Fruit fly (Drosophila melanogaster) whole organism, embryonic: ENCODE results near the gene temp.
A peak's percentile ranks its signal among the peaks of the same experiment; 100 is the strongest.

Experiments used
- Antp ChIP-seq: fragments of 200-800 bp; sonication (Bioruptor generic); optimal IDR thresholded peaks from 3 replicates; lab custom pipeline; 2016; ENCODE audit warnings: missing biosample characterization, missing genetic modification characterization
- Bdp1 ChIP-seq: fragments of 200-800 bp; sonication (Bioruptor generic); optimal IDR thresholded peaks from 3 replicates; lab custom pipeline; 2016; ENCODE audit warnings: missing biosample characterization, missing genetic modification characterization
- Blimp-1 ChIP-seq: fragments of 200-800 bp; sonication (Bioruptor generic); optimal IDR thresholded peaks from 3 replicates; lab custom pipeline; 2018; ENCODE audit warnings: missing biosample characterization, missing genetic modification characterization, mild to moderate bottlenecking, moderate library complexity, missing genetic modification reagents
- CG10543 ChIP-seq: fragments of 200-800 bp; sonication (Bioruptor generic); optimal IDR thresholded peaks from 3 replicates; lab custom pipeline; 2017; ENCODE audit warnings: missing biosample characterization, mild to moderate bottlenecking, missing genetic modification characterization, moderate library complexity
- CG12769 ChIP-seq: fragments of 200-800 bp; sonication (Bioruptor generic); optimal IDR thresholded peaks from 2 replicates; lab custom pipeline; 2019; ENCODE audit warnings: missing biosample characterization, mild to moderate bottlenecking, missing genetic modification characterization, moderate library complexity
- CG14441 ChIP-seq: fragments of 200-800 bp; sonication (Bioruptor generic); IDR thresholded peaks from 2 replicates; pipeline ENCODE4 v1.3.6; 2022; ENCODE audit warnings: missing biosample characterization, missing genetic modification characterization
- CG14860 ChIP-seq: fragments of 200-800 bp; sonication (Bioruptor generic); IDR thresholded peaks from 3 replicates; pipeline ENCODE4 v1.3.6; 2022; ENCODE audit warnings: missing biosample characterization, missing genetic modification characterization; ENCODE audit not compliant: partially characterized antibody
- CG16815 ChIP-seq: fragments of 200-800 bp; sonication (Bioruptor generic); optimal IDR thresholded peaks from 3 replicates; lab custom pipeline; 2017; ENCODE audit warnings: missing biosample characterization, mild to moderate bottlenecking, missing genetic modification characterization
- CG17612 ChIP-seq: fragments of 200-800 bp; sonication (Bioruptor generic); IDR thresholded peaks from 2 replicates; pipeline ENCODE4 v1.3.6; 2022; ENCODE audit warnings: missing biosample characterization, missing genetic modification characterization
- CG2875 ChIP-seq: fragments of 200-800 bp; sonication (Bioruptor generic); optimal IDR thresholded peaks from 2 replicates; lab custom pipeline; 2017; ENCODE audit warnings: missing biosample characterization, mild to moderate bottlenecking, missing genetic modification characterization, missing genetic modification reagents
- CG4730 ChIP-seq: fragments of 200-800 bp; sonication (Bioruptor generic); IDR thresholded peaks from 2 replicates; pipeline ENCODE4 v1.3.6; 2022; ENCODE audit warnings: missing biosample characterization, missing genetic modification characterization
- CG8290 ChIP-seq, 3 experiments: fragments of 200-800 bp; sonication (Bioruptor generic); optimal IDR thresholded peaks; 2 replicates each; lab custom pipeline; 2016 to 2019; ENCODE audit warnings: missing biosample characterization in 3 of 3, missing genetic modification characterization in 3 of 3, mild to moderate bottlenecking in 2 of 3, moderate library complexity in 1 of 3
- CG8765 ChIP-seq: fragments of 200-800 bp; sonication (Bioruptor generic); IDR thresholded peaks from 2 replicates; pipeline ENCODE4 v1.3.6; 2022; ENCODE audit warnings: missing biosample characterization, missing genetic modification characterization
- CG9932 ChIP-seq: fragments of 200-800 bp; sonication (Bioruptor generic); IDR thresholded peaks from 2 replicates; pipeline ENCODE4 v1.3.6; 2022; ENCODE audit warnings: missing biosample characterization, missing genetic modification characterization
- Eip74EF ChIP-seq, 2 experiments: fragments of 200-800 bp in 1 of 2; fragments of >200 bp in 1 of 2; sonication (Bioruptor generic) in 1 of 2; optimal IDR thresholded peaks; 2 replicates each; lab custom pipeline; 2017 to 2019; ENCODE audit warnings: missing biosample characterization in 2 of 2, missing genetic modification characterization in 2 of 2, mild to moderate bottlenecking in 1 of 2, moderate library complexity in 1 of 2
- HHEX ChIP-seq: fragments of 200-800 bp; sonication (Bioruptor generic); optimal IDR thresholded peaks from 3 replicates; lab custom pipeline; 2017; ENCODE audit warnings: missing biosample characterization, mild to moderate bottlenecking, missing genetic modification characterization, missing genetic modification reagents
- Hr78 ChIP-seq, 2 experiments: fragments of 200-800 bp in 1 of 2; fragments of >200 bp in 1 of 2; sonication (Bioruptor generic) in 1 of 2; optimal IDR thresholded peaks; 2 replicates each; lab custom pipeline; 2017 to 2019; ENCODE audit warnings: missing biosample characterization in 2 of 2, missing genetic modification characterization in 2 of 2, mild to moderate bottlenecking in 1 of 2, moderate library complexity in 1 of 2
- Lhr ChIP-seq: fragments of 200-800 bp; sonication (Bioruptor generic); optimal IDR thresholded peaks from 3 replicates; lab custom pipeline; 2017; ENCODE audit warnings: mild to moderate bottlenecking, missing biosample characterization, missing genetic modification reagents, missing genetic modification characterization
- MESR4 ChIP-seq: fragments of 200-800 bp; sonication (Bioruptor generic); optimal IDR thresholded peaks from 2 replicates; lab custom pipeline; 2018; ENCODE audit warnings: missing biosample characterization, mild to moderate bottlenecking, missing genetic modification characterization, moderate library complexity
- Med ChIP-seq: fragments of 200-800 bp; sonication (Bioruptor generic); peaks from one replicate; lab custom pipeline; 2016; ENCODE audit warnings: missing biosample characterization, missing genetic modification characterization, mild to moderate bottlenecking, inconsistent platforms, moderate library complexity
- NK7.1 ChIP-seq: fragments of 200-800 bp; sonication (Bioruptor generic); optimal IDR thresholded peaks from 3 replicates; lab custom pipeline; 2016; ENCODE audit warnings: missing biosample characterization, missing genetic modification characterization
- Nf-YA ChIP-seq: fragments of 200-800 bp; sonication (Bioruptor generic); IDR thresholded peaks from 2 replicates; pipeline ENCODE4 v1.3.6; 2022; ENCODE audit warnings: missing biosample characterization, missing genetic modification characterization
- Pdp1 ChIP-seq, 2 experiments: fragments of 200-800 bp; sonication (Bioruptor generic); optimal IDR thresholded peaks; 3 replicates each; lab custom pipeline; 2016; ENCODE audit warnings: missing biosample characterization in 2 of 2, missing genetic modification characterization in 2 of 2, mild to moderate bottlenecking in 1 of 2, moderate library complexity in 1 of 2
- Rx ChIP-seq: fragments of 200-800 bp; sonication (Bioruptor generic); IDR thresholded peaks from 2 replicates; pipeline ENCODE4 v1.3.6; 2022; ENCODE audit warnings: missing biosample characterization, missing genetic modification characterization
- Trl ChIP-seq, 3 experiments: fragments of >200 bp in 2 of 3; fragments of 200-800 bp in 1 of 3; sonication (Bioruptor generic) in 1 of 3; optimal IDR thresholded peaks; 2 replicates in 1 of 3; 3 replicates in 2 of 3; lab custom pipeline; 2016 to 2017; ENCODE audit warnings: missing biosample characterization in 1 of 3, missing genetic modification characterization in 1 of 3
- ab ChIP-seq: fragments of 200-800 bp; sonication (Bioruptor generic); optimal IDR thresholded peaks from 2 replicates; lab custom pipeline; 2016; ENCODE audit warnings: missing biosample characterization, missing genetic modification characterization
- aop ChIP-seq: fragments of 200-800 bp; sonication (Bioruptor generic); IDR thresholded peaks from 2 replicates; pipeline ENCODE4 v1.3.6; 2022; ENCODE audit warnings: missing biosample characterization, missing genetic modification characterization
- chif ChIP-seq, 2 experiments: fragments of 200-800 bp; sonication (Bioruptor generic); optimal IDR thresholded peaks; 3 replicates each; lab custom pipeline; 2016; ENCODE audit warnings: missing biosample characterization in 2 of 2, missing genetic modification characterization in 2 of 2
- chinmo ChIP-seq: fragments of 200-800 bp; sonication (Bioruptor generic); IDR thresholded peaks from 4 replicates; pipeline ENCODE4 v1.3.6; 2022; ENCODE audit warnings: missing biosample characterization, missing genetic modification characterization; ENCODE audit not compliant: partially characterized antibody
- corto ChIP-seq: fragments of 200-800 bp; sonication (Bioruptor generic); optimal IDR thresholded peaks from 2 replicates; lab custom pipeline; 2016; ENCODE audit warnings: missing biosample characterization, mild to moderate bottlenecking, missing genetic modification characterization, moderate library complexity
- crol ChIP-seq: fragments of 200-800 bp; sonication (Bioruptor generic); IDR thresholded peaks from 2 replicates; pipeline ENCODE4 v1.3.6; 2022; ENCODE audit warnings: missing biosample characterization, missing genetic modification characterization
- exex ChIP-seq: fragments of 200-800 bp; sonication (Bioruptor generic); optimal IDR thresholded peaks from 4 replicates; lab custom pipeline; 2018; ENCODE audit warnings: missing biosample characterization, mild to moderate bottlenecking, missing genetic modification characterization, moderate library complexity
- ftz-f1 ChIP-seq: fragments of 200-800 bp; sonication (Bioruptor generic); optimal IDR thresholded peaks from 2 replicates; lab custom pipeline; 2016; ENCODE audit warnings: missing biosample characterization, missing genetic modification characterization
- gt ChIP-seq: fragments of 200-800 bp; sonication (Bioruptor generic); IDR thresholded peaks from 2 replicates; pipeline ENCODE4 v1.3.6; 2022; ENCODE audit warnings: missing biosample characterization, missing genetic modification characterization
- h ChIP-seq: fragments of >200 bp; optimal IDR thresholded peaks from 2 replicates; lab custom pipeline; 2017
- insv ChIP-seq, 2 experiments: fragments of 200-800 bp; sonication (Bioruptor generic); optimal IDR thresholded peaks; 3 replicates each; lab custom pipeline; 2016 to 2018; ENCODE audit warnings: missing biosample characterization in 2 of 2, missing genetic modification characterization in 2 of 2
- kni ChIP-seq: fragments of 200-800 bp; sonication (Bioruptor generic); optimal IDR thresholded peaks from 3 replicates; lab custom pipeline; 2017; ENCODE audit warnings: mild to moderate bottlenecking, missing biosample characterization, missing genetic modification reagents, missing genetic modification characterization
- maf-S ChIP-seq: fragments of 200-800 bp; sonication (Bioruptor generic); optimal IDR thresholded peaks from 2 replicates; lab custom pipeline; 2016; ENCODE audit warnings: missing biosample characterization, missing genetic modification characterization
- pfk ChIP-seq: fragments of 200-800 bp; sonication (Bioruptor generic); optimal IDR thresholded peaks from 2 replicates; lab custom pipeline; 2018; ENCODE audit warnings: missing biosample characterization, mild to moderate bottlenecking, missing genetic modification characterization, moderate library complexity
- run ChIP-seq: fragments of 200-800 bp; sonication (Bioruptor generic); optimal IDR thresholded peaks from 3 replicates; lab custom pipeline; 2018; ENCODE audit warnings: missing biosample characterization, mild to moderate bottlenecking, missing genetic modification characterization
- sd ChIP-seq: fragments of 200-800 bp; sonication (Bioruptor generic); optimal IDR thresholded peaks from 3 replicates; lab custom pipeline; 2018; ENCODE audit warnings: missing biosample characterization, mild to moderate bottlenecking, missing genetic modification characterization, moderate library complexity
- sqz ChIP-seq: fragments of 200-800 bp; sonication (Bioruptor generic); optimal IDR thresholded peaks from 3 replicates; lab custom pipeline; 2018; ENCODE audit warnings: missing biosample characterization, mild to moderate bottlenecking, missing genetic modification characterization
- tna ChIP-seq: fragments of 200-800 bp; sonication (Bioruptor generic); IDR thresholded peaks from 2 replicates; pipeline ENCODE4 v1.3.6; 2022; ENCODE audit warnings: missing biosample characterization, missing genetic modification characterization; ENCODE audit not compliant: partially characterized antibody

temp gene

DNA sequence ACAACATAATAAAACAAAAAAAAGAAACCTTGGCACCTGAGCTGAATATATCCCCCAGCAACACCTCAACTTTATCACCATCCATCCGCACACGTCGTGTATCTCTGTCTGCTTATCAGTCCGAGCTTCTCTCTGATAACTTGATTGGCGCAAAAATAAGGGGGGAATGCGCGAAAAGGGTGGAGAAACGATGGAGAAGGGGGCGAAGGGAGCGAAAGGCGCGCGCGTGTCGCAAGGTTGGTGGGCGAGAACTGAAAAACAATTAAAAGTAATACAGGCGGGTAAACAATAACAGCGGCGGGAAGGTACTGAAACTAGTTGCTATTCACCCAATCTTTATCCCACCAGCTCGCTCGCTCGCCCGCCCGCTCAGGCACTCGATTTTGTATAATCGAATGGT, 23.9 kb upstream of the temp start (continued):
- TF ChIP-seq crol (GFP tag; lab: Robert Waterston, UW) = peak; percentile 83
- no peak for TF ChIP-seq CG8765 (GFP tag; lab: Robert Waterston, UW)
- no peak for TF ChIP-seq CG2875 (GFP tag; lab: Kevin White, UChicago)
- TF ChIP-seq corto (GFP tag; lab: Kevin White, UChicago) = no peak
- TF ChIP-seq exex (tag; lab: Kevin White, UChicago) = peak; percentile 90
- TF ChIP-seq CG8290 (GFP tag; optimal IDR thresholded peaks at IDR 0.05; lab: Kevin White, UChicago) = no peak
- peak in 1 of 2 experiments; percentile 10 for TF ChIP-seq CG8290 (tag; optimal IDR thresholded peaks at IDR 0.05; lab: Kevin White, UChicago)
- TF ChIP-seq ab (GFP tag; lab: Kevin White, UChicago) = no peak
- TF ChIP-seq, all 482 proteins: peak for 18

DNA sequence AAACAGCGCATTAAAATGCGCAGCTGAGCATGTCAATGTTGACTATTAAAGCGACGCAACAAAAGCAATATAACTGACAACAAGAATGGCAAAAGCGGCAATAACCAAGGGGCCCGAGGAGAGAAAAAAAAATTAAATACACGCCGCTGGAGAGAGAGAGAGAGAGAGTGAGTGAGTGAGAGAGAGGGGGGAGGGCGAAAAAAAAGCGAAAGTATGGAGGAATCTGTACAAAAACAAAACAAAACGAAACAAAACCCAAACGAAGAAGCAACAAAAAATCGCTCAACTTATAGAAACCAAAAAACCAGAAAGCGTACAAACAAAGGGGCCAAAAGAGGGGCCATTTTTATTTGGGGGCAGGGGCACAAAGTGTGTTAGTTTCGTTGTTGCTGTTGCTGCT, 21.2 kb upstream of the temp start:
- TF ChIP-seq sd (tag; lab: Kevin White, UChicago) (peak; percentile 27), crol (GFP tag; lab: Robert Waterston, UW) (peak; percentile 45; the same call in 1 of the 2 replicates), CG14860 (no peak), chinmo (GFP tag; lab: Robert Waterston, UW) (0 out of 4 replicates have a peak, but pooled peaks have one; percentile 28), CG14441 (GFP tag; lab: Robert Waterston, UW) (no peak), gt (GFP tag; lab: Robert Waterston, UW) (no peak), kni (peak; percentile 27), MESR4 (GFP tag; lab: Kevin White, UChicago) (no peak), h (lab: Kevin White, UChicago) (no peak), Med (peak; percentile 1), Trl (optimal IDR thresholded peaks at IDR 0.05; lab: Kevin White, UChicago) (peak; percentile 16 to 60), Trl (GFP tag; optimal IDR thresholded peaks at IDR 0.05; lab: Kevin White, UChicago) (no peak), sqz (GFP tag; lab: Kevin White, UChicago) (peak; percentile 73), Blimp-1 (GFP tag; lab: Kevin White, UChicago) (peak; percentile 99)

DNA sequence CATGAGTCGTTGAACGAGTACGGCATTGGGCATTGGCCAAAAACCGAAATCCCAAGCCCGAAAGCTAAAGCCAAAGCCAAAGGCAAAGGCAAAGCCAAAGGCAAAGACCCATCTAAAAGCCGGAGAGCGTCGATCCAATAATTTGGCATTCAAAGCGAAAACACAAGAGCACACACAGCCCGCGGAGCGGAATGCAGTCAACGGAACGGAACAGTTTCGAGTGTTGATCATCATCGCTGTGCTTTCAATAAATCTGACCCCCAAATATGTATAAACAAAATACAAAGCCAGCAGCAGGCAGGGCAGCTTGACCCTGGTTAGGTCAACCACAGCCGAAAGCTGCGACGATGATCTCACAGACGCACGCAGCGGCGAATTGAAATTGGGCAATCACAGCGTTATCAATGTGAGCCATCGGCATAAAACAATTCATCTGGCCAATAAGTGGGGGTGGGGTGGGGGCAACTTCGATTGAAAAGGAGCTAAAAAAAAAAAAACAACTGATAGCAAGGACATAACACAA, 16.5 kb upstream of the temp start:
- TF ChIP-seq Antp (GFP tag; lab: Kevin White, UChicago) (no peak), chif (GFP tag; optimal IDR thresholded peaks at IDR 0.05; lab: Kevin White, UChicago) (no peak), Med (peak; percentile 70), sd (tag; lab: Kevin White, UChicago) (peak; percentile 52), CG16815 (GFP tag; lab: Kevin White, UChicago) (no peak), Rx (GFP tag; lab: Robert Waterston, UW) (no peak), CG17612 (no peak), tna (GFP tag; lab: Robert Waterston, UW) (no peak), Pdp1 (GFP tag; optimal IDR thresholded peaks at IDR 0.05; lab: Kevin White, UChicago) (peak in 1 of 2 experiments; percentile 11), maf-S (GFP tag; lab: Kevin White, UChicago) (no peak), ftz-f1 (GFP tag; lab: Kevin White, UChicago) (peak; percentile 28), chinmo (GFP tag; lab: Robert Waterston, UW) (peak; percentile 93), HHEX (GFP tag; lab: Kevin White, UChicago) (no peak), Nf-YA (GFP tag; lab: Robert Waterston, UW) (no peak), CG10543 (GFP tag; lab: Kevin White, UChicago) (peak; percentile 14), Lhr (GFP tag; lab: Kevin White, UChicago) (no peak), run (tag; lab: Kevin White, UChicago) (no peak), Eip74EF (GFP tag; optimal IDR thresholded peaks at IDR 0.05; lab: Kevin White, UChicago) (peak in 1 of 2 experiments; percentile 31), Bdp1 (GFP tag; lab: Kevin White, UChicago) (no peak), aop (GFP tag; lab: Robert Waterston, UW) (no peak), CG12769 (tag; lab: Kevin White, UChicago) (peak; percentile 27), pfk (GFP tag; lab: Kevin White, UChicago) (peak; percentile 61), CG9932 (peak; percentile 15; the same call in 1 of the 2 replicates), insv (GFP tag; optimal IDR thresholded peaks at IDR 0.05; lab: Kevin White, UChicago) (no peak), Hr78 (GFP tag; optimal IDR thresholded peaks at IDR 0.05; lab: Kevin White, UChicago) (peak in 1 of 2 experiments; percentile 80), CG4730 (GFP tag; lab: Robert Waterston, UW) (no peak), NK7.1 (GFP tag; lab: Kevin White, UChicago) (no peak)
- TF ChIP-seq, all 482 proteins: peak for 11
